Worm (Caenorhabditis elegans) whole organism, early embryonic: Measurements from ENCODE around the gene pigs-1.

Experiments
- ama-1 ChIP-seq: fragments of 150-350 bp; optimal IDR thresholded peaks from 2 replicates; lab custom pipeline; 2014
- ceh-13 ChIP-seq: fragments of 200-800 bp; sonication (Bioruptor generic); optimal IDR thresholded peaks from 2 replicates; lab custom pipeline; 2018; ENCODE audit warnings: mild to moderate bottlenecking, missing genetic modification characterization, missing compliant biosample characterization
- ceh-36 ChIP-seq: sonication (generic microtip); optimal IDR thresholded peaks from 2 replicates; lab custom pipeline; 2016; ENCODE audit warnings: missing genetic modification characterization, inconsistent platforms, missing compliant biosample characterization
- ets-7 ChIP-seq: sonication (generic microtip); optimal IDR thresholded peaks from 2 replicates; lab custom pipeline; 2016; ENCODE audit warnings: missing genotype, missing genetic modification characterization, missing compliant biosample characterization
- flt-1 ChIP-seq: fragments of 200-800 bp; sonication (Bioruptor generic); IDR thresholded peaks from 2 replicates; pipeline ENCODE4 v1.3.6; 2022; ENCODE audit warnings: missing genetic modification characterization, missing compliant biosample characterization
- hmg-4 ChIP-seq: fragments of 200-800 bp; sonication (Bioruptor generic); optimal IDR thresholded peaks from 2 replicates; lab custom pipeline; 2018; ENCODE audit warnings: mild to moderate bottlenecking, missing genetic modification characterization, missing compliant biosample characterization
- hnd-1 ChIP-seq: sonication (generic microtip); optimal IDR thresholded peaks from 2 replicates; lab custom pipeline; 2016; ENCODE audit warnings: missing genetic modification characterization, missing compliant biosample characterization
- pes-1 ChIP-seq: fragments of 200-800 bp; sonication (Bioruptor generic); IDR thresholded peaks from 2 replicates; pipeline ENCODE4 v1.3.6; 2022; ENCODE audit warnings: missing genetic modification reagents, missing genetic modification characterization, missing compliant biosample characterization
- tbx-37 ChIP-seq: fragments of 200-800 bp; sonication (Bioruptor generic); conservative IDR thresholded peaks from 2 replicates; pipeline ENCODE4 v1.3.6; 2022; ENCODE audit warnings: missing genetic modification reagents, missing genetic modification characterization, missing compliant biosample characterization
- tra-4 ChIP-seq: sonication (generic microtip); optimal IDR thresholded peaks from 2 replicates; lab custom pipeline; 2017; ENCODE audit warnings: missing genetic modification characterization, missing compliant biosample characterization

ce11 chrIV:10197317-10197867 is 48.6 kb upstream of the pigs-1 start, which contains the start of gene gon-4:
- TF ChIP-seq ceh-36 (tag; lab: Kevin White, UChicago) (no peak), tbx-37 (no peak), flt-1 (no peak), hnd-1 (no peak), ama-1 (lab: Kevin White, UChicago) (no peak), ets-7 (no peak), pes-1 (no peak), hmg-4 (GFP tag; lab: Kevin White, UChicago) (no peak), tra-4 (no peak), ceh-13 (GFP tag; lab: Kevin White, UChicago) (no peak)
